Worm (Caenorhabditis elegans) whole organism, young adult: ENCODE results near the gene F54B3.4.
"Not testable (repeated sequence)": the region's sequence is repeated elsewhere in the genome, so short reads cannot be mapped to it uniquely, and the experiment has no call there.

Experiments used
- B0261.1 ChIP-seq: sonication (generic microtip); optimal IDR thresholded peaks from 2 replicates; lab custom pipeline; 2016; ENCODE audit warnings: mild to moderate bottlenecking, missing genetic modification characterization, moderate library complexity, missing compliant biosample characterization
- B0336.3 ChIP-seq: fragments of 200-800 bp; sonication (Bioruptor generic); IDR thresholded peaks from 2 replicates; pipeline ENCODE4 v1.3.6; 2022; ENCODE audit warnings: missing genetic modification characterization, missing compliant biosample characterization
- C17E4.6 ChIP-seq: fragments of 200-800 bp; sonication (Bioruptor generic); IDR thresholded peaks from 2 replicates; pipeline ENCODE4 v1.3.6; 2022; ENCODE audit warnings: missing genetic modification reagents, missing genetic modification characterization, missing compliant biosample characterization
- F10E7.11 ChIP-seq: sonication (generic microtip); optimal IDR thresholded peaks from 2 replicates; lab custom pipeline; 2017; ENCODE audit warnings: mild to moderate bottlenecking, missing genetic modification characterization, moderate library complexity, missing compliant biosample characterization
- F33H1.4 ChIP-seq: fragments of 200-800 bp; sonication (Bioruptor generic); IDR thresholded peaks from 2 replicates; pipeline ENCODE4 v1.3.6; 2022; ENCODE audit warnings: missing genetic modification reagents, missing genetic modification characterization, missing compliant biosample characterization
- F52B5.7 ChIP-seq: sonication (generic microtip); optimal IDR thresholded peaks from 2 replicates; lab custom pipeline; 2016; ENCODE audit warnings: mild to moderate bottlenecking, missing genetic modification characterization, missing compliant biosample characterization
- F57A8.1 ChIP-seq: fragments of 200-800 bp; sonication (Bioruptor generic); optimal IDR thresholded peaks from 2 replicates; lab custom pipeline; 2018; ENCODE audit warnings: mild to moderate bottlenecking, missing genetic modification characterization, moderate library complexity, missing compliant biosample characterization
- K11D2.4 ChIP-seq: fragments of 200-800 bp; sonication (Bioruptor generic); IDR thresholded peaks from 2 replicates; pipeline ENCODE4 v1.3.6; 2022; ENCODE audit warnings: missing genetic modification reagents, missing genetic modification characterization, missing compliant biosample characterization
- T26A5.8 ChIP-seq: sonication (generic microtip); optimal IDR thresholded peaks from 2 replicates; lab custom pipeline; 2016; ENCODE audit warnings: missing genetic modification characterization, missing compliant biosample characterization
- Y53G8AR.9 ChIP-seq: fragments of 200-800 bp; sonication (Bioruptor generic); conservative IDR thresholded peaks from 2 replicates; pipeline ENCODE4 v1.3.6; 2022; ENCODE audit warnings: missing genetic modification reagents, missing genetic modification characterization, missing compliant biosample characterization
- ama-1 ChIP-seq, 3 experiments: fragments of 150-350 bp in 1 of 3; sonication (generic microtip) in 2 of 3; optimal IDR thresholded peaks; 2 replicates each; lab custom pipeline; 2014 to 2018; ENCODE audit warnings: missing biosample characterization in 2 of 3, missing genetic modification characterization in 2 of 3, missing genetic modification reagents in 2 of 3
- atf-7 ChIP-seq: sonication (generic microtip); optimal IDR thresholded peaks from 2 replicates; lab custom pipeline; 2017; ENCODE audit warnings: mild to moderate bottlenecking, missing genetic modification characterization, missing compliant biosample characterization
- attf-3 ChIP-seq: fragments of 200-800 bp; sonication (Bioruptor generic); conservative IDR thresholded peaks from 2 replicates; pipeline ENCODE4 v1.3.6; 2022; ENCODE audit warnings: missing genetic modification reagents, missing genetic modification characterization, missing compliant biosample characterization
- bed-1 ChIP-seq: fragments of 200-800 bp; sonication (Bioruptor generic); IDR thresholded peaks from 2 replicates; pipeline ENCODE4 v1.3.6; 2022; ENCODE audit warnings: missing genetic modification reagents, missing genetic modification characterization, missing compliant biosample characterization
- cebp-1 ChIP-seq, 2 experiments: fragments of 200-800 bp in 1 of 2; sonication (Bioruptor generic) in 1 of 2; sonication (generic microtip) in 1 of 2; IDR thresholded peaks in 1 of 2; optimal IDR thresholded peaks in 1 of 2; 2 replicates each; pipeline versions ENCODE4 v1.3.6 to Lab custom; 2017 to 2022; ENCODE audit warnings: missing compliant biosample characterization in 2 of 2, missing genetic modification characterization in 2 of 2, mild to moderate bottlenecking in 1 of 2, missing genetic modification reagents in 1 of 2, moderate library complexity in 1 of 2
- cebp-2 ChIP-seq: fragments of 200-800 bp; sonication (Bioruptor generic); IDR thresholded peaks from 2 replicates; pipeline ENCODE4 v1.3.6; 2022; ENCODE audit warnings: missing genetic modification characterization, missing compliant biosample characterization
- ceh-27 ChIP-seq: fragments of 200-800 bp; sonication (Bioruptor generic); optimal IDR thresholded peaks from 2 replicates; lab custom pipeline; 2018; ENCODE audit warnings: mild to moderate bottlenecking, missing genetic modification characterization, moderate library complexity, missing compliant biosample characterization
- ceh-40 ChIP-seq: fragments of 200-800 bp; sonication (Bioruptor generic); IDR thresholded peaks from 2 replicates; pipeline ENCODE4 v1.3.6; 2022; ENCODE audit warnings: missing genetic modification characterization, missing compliant biosample characterization
- ceh-91 ChIP-seq: fragments of 200-800 bp; sonication (Bioruptor generic); IDR thresholded peaks from 2 replicates; pipeline ENCODE4 v1.3.6; 2022; ENCODE audit warnings: missing genetic modification reagents, missing genetic modification characterization, missing compliant biosample characterization
- die-1 ChIP-seq: sonication (generic microtip); optimal IDR thresholded peaks from 2 replicates; lab custom pipeline; 2016; ENCODE audit warnings: missing genotype, mild to moderate bottlenecking, missing genetic modification characterization, missing compliant biosample characterization
- dpff-1 ChIP-seq: sonication (generic microtip); optimal IDR thresholded peaks from 2 replicates; lab custom pipeline; 2017; ENCODE audit warnings: mild to moderate bottlenecking, missing genetic modification characterization, missing compliant biosample characterization
- egl-44 ChIP-seq: fragments of 200-800 bp; sonication (Bioruptor generic); IDR thresholded peaks from 2 replicates; pipeline ENCODE4 v1.3.6; 2022; ENCODE audit warnings: missing genetic modification reagents, missing genetic modification characterization, missing compliant biosample characterization
- egrh-3 ChIP-seq: fragments of 200-800 bp; sonication (Bioruptor generic); IDR thresholded peaks from 2 replicates; pipeline ENCODE4 v1.3.6; 2022; ENCODE audit warnings: missing genetic modification reagents, missing genetic modification characterization, missing compliant biosample characterization
- ekl-4 ChIP-seq: fragments of 200-800 bp; sonication (Bioruptor generic); IDR thresholded peaks from 2 replicates; pipeline ENCODE4 v1.3.6; 2022; ENCODE audit warnings: missing genetic modification reagents, missing genetic modification characterization, missing compliant biosample characterization
- gei-17 ChIP-seq: fragments of 200-800 bp; sonication (Bioruptor generic); optimal IDR thresholded peaks from 2 replicates; lab custom pipeline; 2018; ENCODE audit warnings: mild to moderate bottlenecking, missing genetic modification characterization, missing compliant biosample characterization
- hmg-1.2 ChIP-seq: fragments of 200-800 bp; sonication (Bioruptor generic); IDR thresholded peaks from 2 replicates; pipeline ENCODE4 v1.3.6; 2022; ENCODE audit warnings: missing genetic modification reagents, missing genetic modification characterization, missing compliant biosample characterization
- hrde-1 ChIP-seq: sonication (generic microtip); optimal IDR thresholded peaks from 2 replicates; lab custom pipeline; 2016; ENCODE audit warnings: missing genetic modification characterization, mild to moderate bottlenecking, missing compliant biosample characterization, moderate library complexity, missing genotype, missing genetic modification reagents, borderline replicate concordance
- lin-26 ChIP-seq: fragments of 200-800 bp; sonication (Bioruptor generic); IDR thresholded peaks from 2 replicates; pipeline ENCODE4 v1.3.6; 2022; ENCODE audit warnings: missing genetic modification reagents, missing genetic modification characterization, missing compliant biosample characterization
- lin-54 ChIP-seq: fragments of 200-800 bp; sonication (Bioruptor generic); optimal IDR thresholded peaks from 2 replicates; lab custom pipeline; 2018; ENCODE audit warnings: mild to moderate bottlenecking, missing genetic modification characterization, missing compliant biosample characterization
- lsl-1 ChIP-seq: fragments of 200-800 bp; sonication (Bioruptor generic); optimal IDR thresholded peaks from 2 replicates; lab custom pipeline; 2018; ENCODE audit warnings: mild to moderate bottlenecking, missing genetic modification characterization, moderate library complexity, missing compliant biosample characterization
- madf-6 ChIP-seq: fragments of 200-800 bp; sonication (Bioruptor generic); IDR thresholded peaks from 2 replicates; pipeline ENCODE4 v1.3.6; 2022; ENCODE audit warnings: missing genetic modification reagents, missing genetic modification characterization, missing compliant biosample characterization
- mel-28 ChIP-seq: sonication (generic microtip); optimal IDR thresholded peaks from 2 replicates; lab custom pipeline; 2016; ENCODE audit warnings: borderline replicate concordance, mild to moderate bottlenecking, missing genetic modification characterization, missing compliant biosample characterization
- nfyb-1 ChIP-seq: fragments of 200-800 bp; sonication (Bioruptor generic); IDR thresholded peaks from 2 replicates; pipeline ENCODE4 v1.3.6; 2022; ENCODE audit warnings: missing genetic modification reagents, missing genetic modification characterization, missing compliant biosample characterization
- nhr-120 ChIP-seq: fragments of 200-800 bp; sonication (Bioruptor generic); IDR thresholded peaks from 2 replicates; pipeline ENCODE4 v1.3.6; 2022; ENCODE audit warnings: missing genetic modification characterization, missing compliant biosample characterization
- nhr-90 ChIP-seq: sonication (generic microtip); optimal IDR thresholded peaks from 2 replicates; lab custom pipeline; 2016; ENCODE audit warnings: missing genotype, mild to moderate bottlenecking, missing genetic modification characterization, missing compliant biosample characterization
- pbrm-1 ChIP-seq: fragments of 200-800 bp; sonication (Bioruptor generic); IDR thresholded peaks from 2 replicates; pipeline ENCODE4 v1.3.6; 2022; ENCODE audit warnings: missing genetic modification reagents, missing genetic modification characterization, missing compliant biosample characterization
- rpc-1 ChIP-seq, 2 experiments: fragments of 150-350 bp in 1 of 2; sonication (generic microtip) in 1 of 2; optimal IDR thresholded peaks; 2 replicates each; lab custom pipeline; 2014 to 2018; ENCODE audit warnings: missing biosample characterization in 1 of 2, missing genetic modification characterization in 1 of 2, missing genetic modification reagents in 1 of 2, missing genotype in 1 of 2
- sea-2 ChIP-seq: fragments of 200-800 bp; sonication (Bioruptor generic); IDR thresholded peaks from 2 replicates; pipeline ENCODE4 v1.3.6; 2022; ENCODE audit warnings: missing genetic modification characterization, missing compliant biosample characterization
- snpc-3.4 ChIP-seq: sonication (generic microtip); optimal IDR thresholded peaks from 2 replicates; lab custom pipeline; 2017; ENCODE audit warnings: missing genetic modification characterization, mild to moderate bottlenecking, missing compliant biosample characterization, antibody characterized with exemption, moderate library complexity, missing genotype, missing genetic modification reagents
- snpc-4 ChIP-seq, 5 experiments: fragments of 150-350 bp in 1 of 5; sonication (generic microtip) in 4 of 5; optimal IDR thresholded peaks; 2 replicates each; lab custom pipeline; 2014 to 2018; ENCODE audit warnings: missing genetic modification characterization in 5 of 5, missing biosample characterization in 3 of 5, antibody characterized with exemption in 2 of 5, mild to moderate bottlenecking in 2 of 5, missing compliant biosample characterization in 2 of 5, missing genotype in 2 of 5, moderate library complexity in 2 of 5, missing genetic modification reagents in 1 of 5
- tlf-1 ChIP-seq: fragments of 200-800 bp; sonication (Bioruptor generic); optimal IDR thresholded peaks from 2 replicates; lab custom pipeline; 2018; ENCODE audit warnings: mild to moderate bottlenecking, missing genetic modification characterization, missing compliant biosample characterization
- zfh-2 ChIP-seq: fragments of 200-800 bp; sonication (Bioruptor generic); conservative IDR thresholded peaks from 2 replicates; pipeline ENCODE4 v1.3.6; 2022; ENCODE audit warnings: missing genetic modification reagents, missing genetic modification characterization, missing compliant biosample characterization
- ztf-18 ChIP-seq: sonication (generic microtip); optimal IDR thresholded peaks from 2 replicates; lab custom pipeline; 2016; ENCODE audit warnings: missing genotype, mild to moderate bottlenecking, missing genetic modification characterization, missing compliant biosample characterization

F54B3.4 gene

ce11 chrII:10303663-10304115, 32.7 kb upstream of the F54B3.4 start, which contains the start of gene vha-9 (continued):
- TF ChIP-seq snpc-4 (GFP tag; optimal IDR thresholded peaks at IDR 0.05; lab: Kevin White, UChicago) (no peak), snpc-4 (tag; optimal IDR thresholded peaks at IDR 0.05; lab: Kevin White, UChicago) (peak in 1 of 4 experiments; percentile 37), mel-28 (no peak)

ce11 chrII:10302646-10303045, 31.7 kb upstream of the F54B3.4 start, which contains the start of gene clpp-1:
Gene clpp-1 (minus strand): TSS chrII:10302842.
- TF ChIP-seq K11D2.4 (GFP tag; lab: Robert Waterston, UW), result 0 out of 2 replicates have a peak, but pooled peaks have one; percentile 14
- TF ChIP-seq ceh-40 (GFP tag; lab: Robert Waterston, UW), result no peak
- TF ChIP-seq tlf-1 (GFP tag; lab: Kevin White, UChicago), result peak; percentile 31
- TF ChIP-seq lsl-1 (GFP tag; lab: Kevin White, UChicago), result no peak
- TF ChIP-seq lin-54 (GFP tag; lab: Kevin White, UChicago), result peak; percentile 17
- peak; percentile 43; the same call in 1 of the 2 replicates for TF ChIP-seq nfyb-1 (GFP tag; lab: Robert Waterston, UW)
- no peak for TF ChIP-seq F52B5.7
- TF ChIP-seq gei-17 (GFP tag; lab: Kevin White, UChicago), result peak; percentile 12
- TF ChIP-seq B0336.3 (GFP tag; lab: Robert Waterston, UW), result peak; percentile 23; the same call in 1 of the 2 replicates
- TF ChIP-seq die-1 (tag; lab: Kevin White, UChicago), result no peak
- no peak for TF ChIP-seq sea-2 (GFP tag; lab: Robert Waterston, UW)
- peak; percentile 74 for TF ChIP-seq atf-7 (tag; lab: Kevin White, UChicago)
- no peak for TF ChIP-seq hrde-1 (tag; lab: Kevin White, UChicago)
- TF ChIP-seq F57A8.1 (GFP tag; lab: Kevin White, UChicago), result no peak
- TF ChIP-seq bed-1 (GFP tag; lab: Robert Waterston, UW), result 0 out of 2 replicates have a peak, but pooled peaks have one; percentile 7
- peak; percentile 50; the same call in 1 of the 2 replicates for TF ChIP-seq Y53G8AR.9 (GFP tag; lab: Robert Waterston, UW)
- TF ChIP-seq zfh-2 (GFP tag; lab: Robert Waterston, UW), result no peak
- peak; percentile 35 for TF ChIP-seq ama-1 (optimal IDR thresholded peaks at IDR 0.05; lab: Kevin White, UChicago)
- TF ChIP-seq ama-1 (GFP tag; optimal IDR thresholded peaks at IDR 0.05; lab: Kevin White, UChicago), result no peak
- no peak for TF ChIP-seq dpff-1
- TF ChIP-seq F10E7.11 (tag; lab: Kevin White, UChicago), result peak; percentile 2
- TF ChIP-seq ceh-27 (GFP tag; lab: Kevin White, UChicago), result no peak
- peak; percentile 39 for TF ChIP-seq mel-28
- TF ChIP-seq T26A5.8 (tag; lab: Kevin White, UChicago), result no peak
- TF ChIP-seq nhr-120 (GFP tag; lab: Robert Waterston, UW), result no peak
- TF ChIP-seq snpc-3.4, result peak; percentile 5

- TF ChIP-seq rpc-1 (optimal IDR thresholded peaks at IDR 0.05; lab: Kevin White, UChicago) (peak; percentile 52), rpc-1 (tag; optimal IDR thresholded peaks at IDR 0.05; lab: Kevin White, UChicago) (peak; percentile 72), B0261.1 (tag; lab: Kevin White, UChicago) (peak; percentile 58), F33H1.4 (GFP tag; lab: Robert Waterston, UW) (peak; percentile 26; the same call in 1 of the 2 replicates), C17E4.6 (GFP tag; lab: Robert Waterston, UW) (0 out of 2 replicates have a peak, but pooled peaks have one; percentile 5), hmg-1.2 (GFP tag; lab: Robert Waterston, UW) (peak; percentile 34; the same call in 1 of the 2 replicates), ekl-4 (GFP tag; lab: Robert Waterston, UW) (0 out of 2 replicates have a peak, but pooled peaks have one; percentile 16), lin-26 (peak; percentile 73; the same call in 1 of the 2 replicates), egl-44 (GFP tag; lab: Robert Waterston, UW) (peak; percentile 26; the same call in 1 of the 2 replicates), pbrm-1 (GFP tag; lab: Robert Waterston, UW) (peak; percentile 34; the same call in 1 of the 2 replicates), egrh-3 (GFP tag; lab: Robert Waterston, UW) (peak; percentile 41), cebp-2 (GFP tag; lab: Robert Waterston, UW) (0 out of 2 replicates have a peak, but pooled peaks have one; percentile 61), madf-6 (GFP tag; lab: Robert Waterston, UW) (peak; percentile 59), ceh-91 (GFP tag; lab: Robert Waterston, UW) (0 out of 2 replicates have a peak, but pooled peaks have one; percentile 31), cebp-1 (tag; optimal IDR thresholded peaks at IDR 0.05; lab: Kevin White, UChicago) (peak; percentile 1), nhr-90 (tag; lab: Kevin White, UChicago) (peak; percentile 30), attf-3 (0 out of 2 replicates have a peak, but pooled peaks have one; percentile 19), ztf-18 (tag; lab: Kevin White, UChicago) (peak; percentile 14)
- TF ChIP-seq cebp-1 (GFP tag; IDR thresholded peaks at IDR 0.05; lab: Robert Waterston, UW), result not testable (repeated sequence)
Measured at ce11 chrII:10302141-10302574, 31.2 kb upstream of the F54B3.4 start.
